Fruit fly (Drosophila melanogaster): ENCODE data around the gene CG5421.

Gene CG5421

DNA sequence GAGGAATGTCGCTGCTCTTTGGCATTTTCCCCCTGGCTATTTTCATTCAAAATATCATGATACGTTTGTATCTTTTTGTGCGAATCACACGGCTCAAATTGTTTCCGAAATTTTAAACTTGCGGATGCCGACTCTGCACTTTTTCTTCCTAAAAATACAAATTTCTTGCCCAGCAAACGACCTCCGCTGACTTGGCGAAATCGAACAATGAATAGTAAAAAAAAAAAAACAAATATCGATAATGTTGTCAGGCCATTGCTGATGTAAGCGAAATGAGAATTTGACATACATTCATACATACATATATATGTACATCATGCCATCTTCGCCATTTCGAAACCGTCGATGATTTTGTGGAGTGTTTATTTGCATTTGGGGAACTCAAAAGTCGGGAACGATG, 32.1 kb upstream of the CG5421 start:
- TF ChIP-seq CG32121 (GFP tag; IDR thresholded peaks at IDR 0.05) (0 out of 2 replicates have a peak, but pooled peaks have one; percentile 31), CG34367 (tag; optimal IDR thresholded peaks at IDR 0.05) (no peak)

- TF ChIP-seq Pif1B (GFP tag; optimal IDR thresholded peaks at IDR 0.05) (no peak), gl (tag; optimal IDR thresholded peaks at IDR 0.05) (no peak), CG12605 (GFP tag; IDR thresholded peaks at IDR 0.05) (0 out of 2 replicates have a peak, but pooled peaks have one; percentile 28), CG8159 (tag; optimal IDR thresholded peaks at IDR 0.05) (no peak), EcR (GFP tag; optimal IDR thresholded peaks at IDR 0.05) (peak; percentile 91)
These were observed 30.6 kb upstream of the CG5421 start for dm6 chr2L:12478494-12478893.

DNA sequence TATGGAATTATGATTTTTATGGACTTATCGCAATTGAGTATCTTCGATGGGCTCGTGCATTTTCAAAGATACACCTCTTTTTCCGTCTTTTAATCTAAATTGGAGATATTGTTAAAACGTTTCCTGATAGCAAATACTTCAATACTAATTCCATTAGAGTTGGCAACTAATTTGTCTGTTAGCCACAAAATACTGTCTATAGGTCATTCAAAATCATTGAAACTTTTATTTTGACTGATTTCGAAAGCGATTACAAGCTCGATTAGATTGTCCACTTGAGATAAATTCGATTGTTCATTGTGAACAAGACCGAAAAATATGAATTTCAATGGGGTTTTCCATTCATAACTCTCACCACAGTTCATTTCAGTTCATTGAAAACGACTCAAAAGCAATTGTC, 28.2 kb upstream of the CG5421 start:
- TF ChIP-seq CG17806 (tag; optimal IDR thresholded peaks at IDR 0.05), result no peak
- no peak for TF ChIP-seq CG34367 (tag; optimal IDR thresholded peaks at IDR 0.05)

DNA sequence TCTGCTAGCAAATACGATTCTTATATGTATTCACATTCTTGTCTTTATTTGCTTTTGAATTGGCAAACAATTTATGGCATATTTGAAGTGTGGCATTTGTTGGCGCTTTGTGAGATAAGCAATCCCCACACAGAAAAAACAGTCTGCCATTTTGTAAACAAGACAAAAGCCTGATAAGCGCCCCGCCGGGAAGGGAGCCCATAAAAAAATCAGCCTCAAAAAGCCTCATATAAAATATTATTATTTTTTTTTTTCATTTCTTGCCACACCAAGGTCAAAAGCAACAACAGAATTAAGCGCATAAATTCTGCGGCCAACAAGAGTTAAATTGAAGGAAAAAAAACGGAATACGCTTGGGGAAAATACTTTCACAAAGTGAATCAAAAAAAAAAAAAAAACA, 27.4 kb upstream of the CG5421 start:
- TF ChIP-seq CG32121 (GFP tag; IDR thresholded peaks at IDR 0.05) (0 out of 2 replicates have a peak, but pooled peaks have one; percentile 18), Pif1B (GFP tag; optimal IDR thresholded peaks at IDR 0.05) (peak; percentile 32), CG34367 (tag; optimal IDR thresholded peaks at IDR 0.05) (no peak), CG8159 (tag; optimal IDR thresholded peaks at IDR 0.05) (no peak), Ets98B (GFP tag; IDR thresholded peaks at IDR 0.05) (no peak), Snoo (tag; optimal IDR thresholded peaks at IDR 0.05) (peak; percentile 53)

- TF ChIP-seq D1 (tag; optimal IDR thresholded peaks at IDR 0.05) (no peak), CG14655 (GFP tag; optimal IDR thresholded peaks at IDR 0.05) (no peak), Pif1A (GFP tag; optimal IDR thresholded peaks at IDR 0.05) (no peak), CG13204 (GFP tag; optimal IDR thresholded peaks at IDR 0.05) (no peak), fd96Ca (GFP tag; IDR thresholded peaks at IDR 0.05) (no peak), CG8159 (tag; optimal IDR thresholded peaks at IDR 0.05) (no peak), CG9948 (tag; optimal IDR thresholded peaks at IDR 0.05) (no peak)
These were observed 26.4 kb upstream of the CG5421 start for dm6 chr2L:12474212-12474891.

- TF ChIP-seq CG9948 (tag; optimal IDR thresholded peaks at IDR 0.05) (no peak), CG34367 (tag; optimal IDR thresholded peaks at IDR 0.05) (no peak), CG13204 (GFP tag; optimal IDR thresholded peaks at IDR 0.05) (no peak), Pif1B (GFP tag; optimal IDR thresholded peaks at IDR 0.05) (no peak), D1 (tag; optimal IDR thresholded peaks at IDR 0.05) (no peak), CG32121 (GFP tag; IDR thresholded peaks at IDR 0.05) (no peak), CG17806 (tag; optimal IDR thresholded peaks at IDR 0.05) (no peak)
These were observed 25.7 kb upstream of the CG5421 start for dm6 chr2L:12473583-12473982.

- TF ChIP-seq CG15710 (tag; optimal IDR thresholded peaks at IDR 0.05) (no peak), gl (tag; optimal IDR thresholded peaks at IDR 0.05) (no peak)
These were observed 25.1 kb upstream of the CG5421 start for dm6 chr2L:12472988-12473387.

DNA sequence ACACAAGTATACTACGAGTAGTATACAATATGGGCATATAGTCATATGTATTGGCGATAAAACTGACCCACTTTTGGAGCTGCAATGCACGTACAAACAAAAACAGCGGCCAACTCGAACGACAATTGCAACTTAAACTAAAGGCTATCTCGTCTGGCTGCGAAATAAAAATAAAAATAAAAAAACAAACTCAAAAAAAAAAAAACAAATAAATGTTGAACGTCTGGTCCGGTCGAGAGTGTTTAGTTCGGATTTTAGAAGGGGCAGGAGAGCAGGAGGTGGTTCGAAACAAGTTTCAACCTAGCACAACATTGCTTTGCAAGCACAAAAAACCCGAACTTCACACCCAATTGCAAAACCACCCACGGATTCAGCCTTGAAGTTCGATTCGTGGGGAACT, 24.0 kb upstream of the CG5421 start:
- TF ChIP-seq D1 (tag; optimal IDR thresholded peaks at IDR 0.05), result no peak
- TF ChIP-seq CG34367 (tag; optimal IDR thresholded peaks at IDR 0.05), result no peak
- no peak for TF ChIP-seq CG10348 (GFP tag; IDR thresholded peaks at IDR 0.05)
- TF ChIP-seq Ets98B (GFP tag; IDR thresholded peaks at IDR 0.05), result peak; percentile 56; the same call in 1 of the 2 replicates
- no peak for TF ChIP-seq rn (GFP tag; IDR thresholded peaks at IDR 0.05)
- TF ChIP-seq CG13204 (GFP tag; optimal IDR thresholded peaks at IDR 0.05), result no peak
- no peak for TF ChIP-seq CG14655 (GFP tag; optimal IDR thresholded peaks at IDR 0.05)
- TF ChIP-seq fd96Ca (GFP tag; IDR thresholded peaks at IDR 0.05), result no peak; the same call in 2 of the 3 replicates
- TF ChIP-seq CG12605 (GFP tag; IDR thresholded peaks at IDR 0.05), result peak; percentile 61
- no peak for TF ChIP-seq CG17806 (tag; optimal IDR thresholded peaks at IDR 0.05)
- no peak for TF ChIP-seq CG8301 (tag; optimal IDR thresholded peaks at IDR 0.05)
- TF ChIP-seq EcR (GFP tag; optimal IDR thresholded peaks at IDR 0.05), result no peak
- peak; percentile 63; the same call in 2 of the 3 replicates for TF ChIP-seq CG4496 (GFP tag; IDR thresholded peaks at IDR 0.05)
- TF ChIP-seq Pif1A (GFP tag; optimal IDR thresholded peaks at IDR 0.05), result no peak
- no peak for TF ChIP-seq CG15710 (tag; optimal IDR thresholded peaks at IDR 0.05)
- no peak for TF ChIP-seq CG8159 (tag; optimal IDR thresholded peaks at IDR 0.05)
- peak; percentile 47 for TF ChIP-seq CG32121 (GFP tag; IDR thresholded peaks at IDR 0.05)
- no peak for TF ChIP-seq CG9948 (tag; optimal IDR thresholded peaks at IDR 0.05)
- no peak for TF ChIP-seq Snoo (tag; optimal IDR thresholded peaks at IDR 0.05)
- no peak for TF ChIP-seq gl (tag; optimal IDR thresholded peaks at IDR 0.05)
- TF ChIP-seq Pif1B (GFP tag; optimal IDR thresholded peaks at IDR 0.05), result no peak

All from whole organism, pupa.